Fruit fly (Drosophila melanogaster) whole organism: ENCODE measurements around the gene Sse.

Experiments
- CG8478 ChIP-seq: fragments of >200 bp; optimal IDR thresholded peaks from 2 replicates; lab custom pipeline; 2018; ENCODE audit warnings: inconsistent platforms
- Dll ChIP-seq: fragments of >200 bp; optimal IDR thresholded peaks from 2 replicates; lab custom pipeline; 2017
- pan ChIP-seq: fragments of >200 bp; optimal IDR thresholded peaks from 2 replicates; lab custom pipeline; 2017
- psq ChIP-seq: fragments of >200 bp; optimal IDR thresholded peaks from 2 replicates; lab custom pipeline; 2017
- usp ChIP-seq: fragments of >200 bp; optimal IDR thresholded peaks from 2 replicates; lab custom pipeline; 2017; ENCODE audit warnings: missing biosample characterization, missing genetic modification characterization, mixed read lengths

DNA sequence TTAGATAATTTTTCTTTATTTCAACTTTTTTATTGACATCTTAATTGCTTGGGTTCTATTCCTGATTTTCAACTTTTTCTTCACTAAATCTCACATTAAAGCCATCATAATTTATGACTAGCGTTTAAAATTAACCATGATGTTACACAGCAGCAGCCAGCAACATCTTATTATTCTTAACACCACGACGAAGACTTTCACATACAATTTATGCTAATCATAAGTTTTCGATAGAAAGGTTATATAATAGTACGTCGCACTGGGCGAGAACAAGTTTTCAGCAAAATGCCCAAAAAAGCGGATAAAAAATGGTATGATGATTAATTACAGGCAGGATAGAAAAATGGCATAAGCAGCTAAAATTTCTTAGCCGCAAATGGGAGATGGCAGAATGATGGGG lies 30.1 kb downstream of the Sse start:
- no peak for TF ChIP-seq CG8478 (lab: Kevin White, UChicago)
- no peak for TF ChIP-seq pan (lab: Kevin White, UChicago)
- no peak for TF ChIP-seq Dll (lab: Kevin White, UChicago)
- TF ChIP-seq psq (lab: Kevin White, UChicago), result no peak
- TF ChIP-seq usp (GFP tag; lab: Kevin White, UChicago), result no peak
